Worm (Caenorhabditis elegans): ENCODE results near the gene ceh-36.

- no peak for TF ChIP-seq unc-62 (GFP tag; optimal IDR thresholded peaks at IDR 0.05)
- TF ChIP-seq lin-39 (tag; optimal IDR thresholded peaks at IDR 0.05) = no peak
- TF ChIP-seq F13H6.1 (tag; optimal IDR thresholded peaks at IDR 0.05) = no peak
- no peak for TF ChIP-seq ztf-4 (tag; optimal IDR thresholded peaks at IDR 0.05)
- TF ChIP-seq nhr-23 (tag; optimal IDR thresholded peaks at IDR 0.05) = no peak
- TF ChIP-seq elt-1 (tag; optimal IDR thresholded peaks at IDR 0.05) = no peak
- no peak for TF ChIP-seq nhr-12 (tag; optimal IDR thresholded peaks at IDR 0.05)
- no peak for TF ChIP-seq dmd-4 (tag; optimal IDR thresholded peaks at IDR 0.05)
- TF ChIP-seq lin-13 (GFP tag; optimal IDR thresholded peaks at IDR 0.05) = no peak
Observed at ce11 chrX:14179488-14179887, 6.9 kb downstream of the ceh-36 start.
